Fruit fly (Drosophila melanogaster) whole organism, embryonic: Measurements from ENCODE around the gene Fst.

Experiments
- Atf-2 ChIP-seq: fragments of 200-800 bp; sonication (Bioruptor generic); optimal IDR thresholded peaks from 2 replicates; lab custom pipeline; 2016; ENCODE audit warnings: missing biosample characterization, missing genetic modification characterization
- CG11398 ChIP-seq: fragments of 200-800 bp; sonication (Bioruptor generic); optimal IDR thresholded peaks from 2 replicates; lab custom pipeline; 2016; ENCODE audit warnings: missing biosample characterization, missing genetic modification characterization
- CG11504 ChIP-seq: fragments of 200-800 bp; sonication (Bioruptor generic); optimal IDR thresholded peaks from 3 replicates; lab custom pipeline; 2019; ENCODE audit warnings: missing biosample characterization, mild to moderate bottlenecking, missing genetic modification characterization, moderate library complexity
- CG12299 ChIP-seq: fragments of 200-800 bp; sonication (Bioruptor generic); optimal IDR thresholded peaks from 2 replicates; lab custom pipeline; 2018; ENCODE audit warnings: missing biosample characterization, mild to moderate bottlenecking, missing genetic modification characterization
- CG12744 ChIP-seq: fragments of 200-800 bp; sonication (Bioruptor generic); optimal IDR thresholded peaks from 2 replicates; lab custom pipeline; 2016; ENCODE audit warnings: missing biosample characterization, missing genetic modification characterization
- CG13894 ChIP-seq: fragments of 200-800 bp; sonication (Bioruptor generic); optimal IDR thresholded peaks from 3 replicates; lab custom pipeline; 2018; ENCODE audit warnings: missing biosample characterization, mild to moderate bottlenecking, missing genetic modification characterization, moderate library complexity
- CG14965 ChIP-seq: fragments of 200-800 bp; sonication (Bioruptor generic); optimal IDR thresholded peaks from 2 replicates; lab custom pipeline; 2016; ENCODE audit warnings: missing biosample characterization, missing genetic modification characterization, borderline replicate concordance
- CG3065 ChIP-seq: fragments of 200-800 bp; sonication (Bioruptor generic); optimal IDR thresholded peaks from 2 replicates; lab custom pipeline; 2016; ENCODE audit warnings: missing biosample characterization, missing genetic modification characterization
- CG34224 ChIP-seq: fragments of 200-800 bp; sonication (Bioruptor generic); IDR thresholded peaks from 3 replicates; pipeline ENCODE4 v1.3.6; 2022; ENCODE audit warnings: missing biosample characterization, missing genetic modification characterization; ENCODE audit not compliant: partially characterized antibody
- CG34376 ChIP-seq: fragments of 200-800 bp; sonication (Bioruptor generic); optimal IDR thresholded peaks from 2 replicates; lab custom pipeline; 2018; ENCODE audit warnings: missing biosample characterization, mild to moderate bottlenecking, missing genetic modification characterization
- CG7372 ChIP-seq: fragments of 200-800 bp; sonication (Bioruptor generic); IDR thresholded peaks from 2 replicates; pipeline ENCODE4 v1.3.6; 2022; ENCODE audit warnings: missing biosample characterization, missing genetic modification characterization
- CG8281 ChIP-seq: fragments of 200-800 bp; sonication (Bioruptor generic); optimal IDR thresholded peaks from 2 replicates; lab custom pipeline; 2018; ENCODE audit warnings: missing biosample characterization, mild to moderate bottlenecking, missing genetic modification characterization, moderate library complexity
- Deaf1 ChIP-seq: fragments of 200-800 bp; optimal IDR thresholded peaks from 3 replicates; lab custom pipeline; 2019; ENCODE audit warnings: missing biosample characterization, mild to moderate bottlenecking, missing genetic modification characterization, moderate library complexity
- Doc2 ChIP-seq: fragments of 200-800 bp; sonication (Bioruptor generic); IDR thresholded peaks from 2 replicates; pipeline ENCODE4 v1.3.6; 2022; ENCODE audit warnings: missing biosample characterization, missing genetic modification characterization
- Eip74EF ChIP-seq, 2 experiments: fragments of 200-800 bp in 1 of 2; fragments of >200 bp in 1 of 2; sonication (Bioruptor generic) in 1 of 2; optimal IDR thresholded peaks; 2 replicates each; lab custom pipeline; 2017 to 2019; ENCODE audit warnings: missing biosample characterization in 2 of 2, missing genetic modification characterization in 2 of 2, mild to moderate bottlenecking in 1 of 2, moderate library complexity in 1 of 2
- GATAe ChIP-seq: fragments of 200-800 bp; sonication (Bioruptor generic); conservative IDR thresholded peaks from 2 replicates; pipeline ENCODE4 v1.3.6; 2022; ENCODE audit warnings: missing biosample characterization, missing genetic modification characterization
- HmgD ChIP-seq: fragments of 200-800 bp; sonication (Bioruptor generic); optimal IDR thresholded peaks from 3 replicates; lab custom pipeline; 2016; ENCODE audit warnings: missing biosample characterization, missing genetic modification characterization
- Hmr ChIP-seq: fragments of 200-800 bp; sonication (Bioruptor generic); optimal IDR thresholded peaks from 3 replicates; lab custom pipeline; 2017; ENCODE audit warnings: mild to moderate bottlenecking, missing biosample characterization, missing genetic modification reagents, missing genetic modification characterization
- Hr78 ChIP-seq, 2 experiments: fragments of 200-800 bp in 1 of 2; fragments of >200 bp in 1 of 2; sonication (Bioruptor generic) in 1 of 2; optimal IDR thresholded peaks; 2 replicates each; lab custom pipeline; 2017 to 2019; ENCODE audit warnings: missing biosample characterization in 2 of 2, missing genetic modification characterization in 2 of 2, mild to moderate bottlenecking in 1 of 2, moderate library complexity in 1 of 2
- Oaz ChIP-seq: fragments of 200-800 bp; sonication (Bioruptor generic); IDR thresholded peaks from 2 replicates; pipeline ENCODE4 v1.3.6; 2022; ENCODE audit warnings: missing biosample characterization, missing genetic modification characterization
- Oli ChIP-seq: fragments of 200-800 bp; sonication (Bioruptor generic); optimal IDR thresholded peaks from 2 replicates; lab custom pipeline; 2018; ENCODE audit warnings: missing biosample characterization, mild to moderate bottlenecking, missing genetic modification characterization, moderate library complexity
- Pdp1 ChIP-seq, 2 experiments: fragments of 200-800 bp; sonication (Bioruptor generic); optimal IDR thresholded peaks; 3 replicates each; lab custom pipeline; 2016; ENCODE audit warnings: missing biosample characterization in 2 of 2, missing genetic modification characterization in 2 of 2, mild to moderate bottlenecking in 1 of 2, moderate library complexity in 1 of 2
- Ravus ChIP-seq: fragments of 200-800 bp; sonication (Bioruptor generic); IDR thresholded peaks from 2 replicates; pipeline ENCODE4 v1.3.6; 2022; ENCODE audit warnings: missing biosample characterization, missing genetic modification characterization
- Rfx ChIP-seq: fragments of 200-800 bp; sonication (Bioruptor generic); IDR thresholded peaks from 2 replicates; pipeline ENCODE4 v1.3.6; 2022; ENCODE audit warnings: missing biosample characterization, missing genetic modification characterization
- Sry-δ ChIP-seq: fragments of 200-800 bp; sonication (Bioruptor generic); optimal IDR thresholded peaks from 2 replicates; lab custom pipeline; 2016; ENCODE audit warnings: missing biosample characterization, missing genetic modification characterization
- caup ChIP-seq: fragments of 200-800 bp; sonication (Bioruptor generic); optimal IDR thresholded peaks from 3 replicates; lab custom pipeline; 2017; ENCODE audit warnings: missing biosample characterization, mild to moderate bottlenecking, missing genetic modification characterization, moderate library complexity; ENCODE audit not compliant: severe bottlenecking
- corto ChIP-seq: fragments of 200-800 bp; sonication (Bioruptor generic); optimal IDR thresholded peaks from 2 replicates; lab custom pipeline; 2016; ENCODE audit warnings: missing biosample characterization, mild to moderate bottlenecking, missing genetic modification characterization, moderate library complexity
- danr ChIP-seq: fragments of 200-800 bp; sonication (Bioruptor generic); IDR thresholded peaks from 2 replicates; pipeline ENCODE4 v1.3.6; 2022; ENCODE audit warnings: missing biosample characterization, missing genetic modification characterization
- disco-r ChIP-seq: fragments of 200-800 bp; sonication (Bioruptor generic); optimal IDR thresholded peaks from 2 replicates; lab custom pipeline; 2016; ENCODE audit warnings: missing biosample characterization, missing genetic modification characterization
- exex ChIP-seq: fragments of 200-800 bp; sonication (Bioruptor generic); optimal IDR thresholded peaks from 4 replicates; lab custom pipeline; 2018; ENCODE audit warnings: missing biosample characterization, mild to moderate bottlenecking, missing genetic modification characterization, moderate library complexity
- gce ChIP-seq: fragments of 200-800 bp; sonication (Bioruptor generic); IDR thresholded peaks from 3 replicates; pipeline ENCODE4 v1.3.6; 2022; ENCODE audit warnings: missing biosample characterization, missing genetic modification characterization
- grn ChIP-seq: fragments of 200-800 bp; sonication (Bioruptor generic); optimal IDR thresholded peaks from 3 replicates; lab custom pipeline; 2017; ENCODE audit warnings: missing biosample characterization, missing genetic modification characterization
- lab ChIP-seq: fragments of 200-800 bp; sonication (Bioruptor generic); optimal IDR thresholded peaks from 3 replicates; lab custom pipeline; 2017; ENCODE audit warnings: missing biosample characterization, missing genetic modification characterization, mild to moderate bottlenecking, moderate library complexity, missing genetic modification reagents
- mirr ChIP-seq: fragments of 200-800 bp; sonication (Bioruptor generic); optimal IDR thresholded peaks from 3 replicates; lab custom pipeline; 2018; ENCODE audit warnings: missing biosample characterization, mild to moderate bottlenecking, missing genetic modification characterization
- pros ChIP-seq: fragments of 200-800 bp; sonication (Bioruptor generic); optimal IDR thresholded peaks from 3 replicates; lab custom pipeline; 2019; ENCODE audit warnings: missing biosample characterization, mild to moderate bottlenecking, missing genetic modification characterization, moderate library complexity
- scrt ChIP-seq: fragments of 200-800 bp; sonication (Bioruptor generic); optimal IDR thresholded peaks from 2 replicates; lab custom pipeline; 2018; ENCODE audit warnings: missing biosample characterization, mild to moderate bottlenecking, missing genetic modification characterization, moderate library complexity
- sd ChIP-seq: fragments of 200-800 bp; sonication (Bioruptor generic); optimal IDR thresholded peaks from 3 replicates; lab custom pipeline; 2018; ENCODE audit warnings: missing biosample characterization, mild to moderate bottlenecking, missing genetic modification characterization, moderate library complexity
- sens ChIP-seq: fragments of 200-800 bp; sonication (Bioruptor generic); peaks from one replicate; lab custom pipeline; 2016; ENCODE audit warnings: missing biosample characterization, missing genetic modification characterization
- sob ChIP-seq: fragments of 200-800 bp; sonication (Bioruptor generic); IDR thresholded peaks from 2 replicates; pipeline ENCODE4 v1.3.6; 2022; ENCODE audit warnings: missing biosample characterization, missing genetic modification characterization
- sug ChIP-seq: fragments of 200-800 bp; optimal IDR thresholded peaks from 2 replicates; lab custom pipeline; 2019; ENCODE audit warnings: missing biosample characterization, mild to moderate bottlenecking, missing genetic modification characterization, moderate library complexity
- trem ChIP-seq: fragments of 200-800 bp; optimal IDR thresholded peaks from 3 replicates; lab custom pipeline; 2019; ENCODE audit warnings: missing biosample characterization, mild to moderate bottlenecking, missing genetic modification characterization, moderate library complexity

Gene Fst

dm6 chr3R:9665405-9665804, 19.5 kb upstream of the Fst start:
- TF ChIP-seq Pdp1 (GFP tag; optimal IDR thresholded peaks at IDR 0.05; lab: Kevin White, UChicago) (peak in 1 of 2 experiments; percentile 54), Oli (tag; lab: Kevin White, UChicago) (no peak), CG7372 (GFP tag; lab: Robert Waterston, UW) (peak; percentile 61), Doc2 (GFP tag; lab: Robert Waterston, UW) (no peak)

- no peak for TF ChIP-seq danr
- peak; percentile 93 for TF ChIP-seq CG8281 (tag; lab: Kevin White, UChicago)
- no peak for TF ChIP-seq caup (GFP tag; lab: Kevin White, UChicago)
- TF ChIP-seq Pdp1 (GFP tag; optimal IDR thresholded peaks at IDR 0.05; lab: Kevin White, UChicago) = peak in 1 of 2 experiments; percentile 69
- peak; percentile 66 for TF ChIP-seq mirr (GFP tag; lab: Kevin White, UChicago)
- no peak for TF ChIP-seq Oaz (GFP tag; lab: Robert Waterston, UW)
- TF ChIP-seq CG34224 = no peak
- no peak for TF ChIP-seq CG14965 (GFP tag; lab: Kevin White, UChicago)
- no peak for TF ChIP-seq Atf-2 (GFP tag; lab: Kevin White, UChicago)
- TF ChIP-seq trem (tag; lab: Kevin White, UChicago) = no peak
- TF ChIP-seq CG34376 (GFP tag; lab: Kevin White, UChicago) = peak; percentile 11
- TF ChIP-seq grn (GFP tag; lab: Kevin White, UChicago) = peak; percentile 40
- TF ChIP-seq sob (GFP tag; lab: Robert Waterston, UW) = 0 out of 2 replicates have a peak, but pooled peaks have one; percentile 10
- TF ChIP-seq exex (tag; lab: Kevin White, UChicago) = peak; percentile 84
- no peak for TF ChIP-seq corto
- peak; percentile 2 for TF ChIP-seq CG13894 (tag; lab: Kevin White, UChicago)
- no peak for TF ChIP-seq HmgD (GFP tag; lab: Kevin White, UChicago)
- TF ChIP-seq lab (GFP tag; lab: Kevin White, UChicago) = peak; percentile 41
- TF ChIP-seq Hr78 (GFP tag; optimal IDR thresholded peaks at IDR 0.05; lab: Kevin White, UChicago) = peak in 1 of 2 experiments; percentile 46
Measured at dm6 chr3R:9644620-9645019, 1.3 kb downstream of the Fst start.

dm6 chr3R:9643977-9644376, 2.0 kb downstream of the Fst start:
- TF ChIP-seq sug (tag; lab: Kevin White, UChicago) (peak; percentile 61), grn (GFP tag; lab: Kevin White, UChicago) (peak; percentile 41), GATAe (GFP tag; lab: Robert Waterston, UW) (peak; percentile 39; the same call in 1 of the 2 replicates), CG12744 (GFP tag; lab: Kevin White, UChicago) (no peak), gce (GFP tag; lab: Robert Waterston, UW) (no peak), sd (tag; lab: Kevin White, UChicago) (peak; percentile 83), mirr (GFP tag; lab: Kevin White, UChicago) (peak; percentile 61), exex (tag; lab: Kevin White, UChicago) (peak; percentile 86), CG34376 (GFP tag; lab: Kevin White, UChicago) (peak; percentile 74)

- TF ChIP-seq CG13894 (tag; lab: Kevin White, UChicago) (peak; percentile 79), CG11398 (GFP tag; lab: Kevin White, UChicago) (no peak), Hmr (GFP tag; lab: Kevin White, UChicago) (no peak), CG12299 (no peak), sens (GFP tag; lab: Kevin White, UChicago) (peak; percentile 16), Deaf1 (tag; lab: Kevin White, UChicago) (peak; percentile 93), Eip74EF (GFP tag; optimal IDR thresholded peaks at IDR 0.05; lab: Kevin White, UChicago) (no peak), disco-r (no peak), Rfx (0 out of 2 replicates have a peak, but pooled peaks have one; percentile 4), pros (GFP tag; lab: Kevin White, UChicago) (no peak), Ravus (no peak), CG11504 (tag; lab: Kevin White, UChicago) (peak; percentile 30), Sry-δ (GFP tag; lab: Kevin White, UChicago) (no peak), CG3065 (GFP tag; lab: Kevin White, UChicago) (no peak), scrt (peak; percentile 83)
Measured at dm6 chr3R:9640313-9640712, 5.6 kb downstream of the Fst start.
